Fruit fly (Drosophila melanogaster): ENCODE results near the gene snk.
A peak's percentile ranks its signal among the peaks of the same experiment; 100 is the strongest.

The snk gene

DNA sequence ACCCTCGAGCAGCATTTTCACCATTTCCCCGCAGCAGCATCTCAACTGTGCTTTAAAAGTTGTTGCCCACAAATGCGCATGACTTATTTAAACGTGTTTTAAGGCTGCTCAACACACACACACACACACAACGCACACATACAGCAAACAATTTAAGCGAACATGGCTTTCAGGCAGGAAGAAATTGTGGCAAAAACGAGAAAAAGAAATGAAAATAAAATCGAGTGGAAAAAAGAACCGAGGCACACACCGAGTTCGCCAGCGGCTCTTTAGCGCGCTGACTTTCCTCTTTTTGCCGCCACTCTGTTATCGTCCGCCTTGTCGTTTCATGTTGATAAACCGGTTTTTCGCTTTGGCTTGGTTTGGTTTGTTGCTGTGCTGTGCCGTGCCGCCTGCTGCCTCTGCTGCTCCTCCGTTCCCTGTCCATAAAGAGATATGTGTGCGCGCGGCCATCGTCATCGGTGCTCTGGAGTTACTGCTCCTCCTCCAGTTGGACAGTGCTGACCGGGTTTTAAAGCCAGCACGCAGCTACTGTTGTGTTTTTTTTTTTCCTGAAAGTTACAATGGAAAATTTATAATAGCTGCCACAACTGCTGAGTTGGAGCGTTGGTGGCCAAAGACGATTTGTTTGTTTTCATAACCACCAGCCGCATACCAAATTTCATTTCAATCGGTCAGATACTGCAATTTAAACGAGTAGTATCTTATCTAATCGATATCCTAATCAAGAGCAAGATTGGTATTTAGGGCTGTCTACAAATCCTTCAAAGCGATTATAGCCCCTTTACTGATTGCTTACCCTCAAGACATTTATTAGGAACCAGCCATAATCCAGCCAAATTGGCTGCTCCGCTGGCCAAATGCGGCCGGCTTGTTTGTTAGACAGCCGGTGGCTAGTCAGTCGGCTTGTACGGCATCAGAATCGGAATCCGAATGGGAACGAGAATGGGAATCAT, 26.5 kb downstream of the snk start:
- peak; percentile 84 for TF ChIP-seq Eip78C (GFP tag)
- TF ChIP-seq CG8119 (GFP tag; IDR thresholded peaks at IDR 0.05): peak; percentile 40; the same call in 2 of the 3 replicates
- peak; percentile 18 for TF ChIP-seq Eip93F (GFP tag; optimal IDR thresholded peaks at IDR 0.05)
- no peak for TF ChIP-seq lz (GFP tag; optimal IDR thresholded peaks at IDR 0.05)
- no peak for TF ChIP-seq Hr4 (GFP tag; optimal IDR thresholded peaks at IDR 0.05)
- no peak for TF ChIP-seq Hr38 (GFP tag; optimal IDR thresholded peaks at IDR 0.05)
- no peak for TF ChIP-seq CG11762 (GFP tag; optimal IDR thresholded peaks at IDR 0.05; ENCODE audit: insufficient read depth)
- no peak for TF ChIP-seq fd85E (GFP tag; optimal IDR thresholded peaks at IDR 0.05)
- TF ChIP-seq CG34406 (GFP tag; optimal IDR thresholded peaks at IDR 0.05): no peak
- peak; percentile 50; the same call in 1 of the 3 replicates for TF ChIP-seq CG6163 (GFP tag; IDR thresholded peaks at IDR 0.05)
- TF ChIP-seq CG8632 (GFP tag; optimal IDR thresholded peaks at IDR 0.05): no peak
- no peak for TF ChIP-seq CG6854 (GFP tag; optimal IDR thresholded peaks at IDR 0.05)
- TF ChIP-seq ss (GFP tag; optimal IDR thresholded peaks at IDR 0.05): peak; percentile 51 to 70
- TF ChIP-seq CG16779 (tag; optimal IDR thresholded peaks at IDR 0.05): peak; percentile 46
- no peak for TF ChIP-seq CG8319 (GFP tag; optimal IDR thresholded peaks at IDR 0.05)
- peak; percentile 14 for TF ChIP-seq Ets96B (tag; optimal IDR thresholded peaks at IDR 0.05)
- TF ChIP-seq acj6 (GFP tag; optimal IDR thresholded peaks at IDR 0.05): no peak
- peak; percentile 23 for TF ChIP-seq CG9139 (GFP tag; optimal IDR thresholded peaks at IDR 0.05)
- no peak for TF ChIP-seq CG31627 (GFP tag; optimal IDR thresholded peaks at IDR 0.05)
- TF ChIP-seq topi (GFP tag; optimal IDR thresholded peaks at IDR 0.05): peak; percentile 22
- TF ChIP-seq fd59A (GFP tag; optimal IDR thresholded peaks at IDR 0.05): no peak
- TF ChIP-seq spab (GFP tag; optimal IDR thresholded peaks at IDR 0.05): peak; percentile 47
- no peak for TF ChIP-seq Sox15 (GFP tag; optimal IDR thresholded peaks at IDR 0.05)
- TF ChIP-seq CG3919 (GFP tag; optimal IDR thresholded peaks at IDR 0.05): no peak
- peak; percentile 61 for TF ChIP-seq dsx (GFP tag; optimal IDR thresholded peaks at IDR 0.05; ENCODE audit: poor library complexity, severe bottlenecking)
- TF ChIP-seq CG6276 (GFP tag; optimal IDR thresholded peaks at IDR 0.05): peak; percentile 57
- no peak for TF ChIP-seq CG4318 (GFP tag; optimal IDR thresholded peaks at IDR 0.05)
- TF ChIP-seq cyc (GFP tag; optimal IDR thresholded peaks at IDR 0.05): peak; percentile 4
- TF ChIP-seq achi (GFP tag; optimal IDR thresholded peaks at IDR 0.05): no peak
- TF ChIP-seq net (GFP tag; optimal IDR thresholded peaks at IDR 0.05): peak; percentile 19
- TF ChIP-seq CG6792 (GFP tag; optimal IDR thresholded peaks at IDR 0.05): no peak
- TF ChIP-seq Met (GFP tag; optimal IDR thresholded peaks at IDR 0.05): no peak
- no peak for TF ChIP-seq CG10669 (GFP tag; optimal IDR thresholded peaks at IDR 0.05)
- TF ChIP-seq Lpt (GFP tag; optimal IDR thresholded peaks at IDR 0.05): peak; percentile 60
- peak; percentile 4 for TF ChIP-seq CG1621 (tag; optimal IDR thresholded peaks at IDR 0.05)
- no peak for TF ChIP-seq Sox102F (GFP tag; optimal IDR thresholded peaks at IDR 0.05)
- TF ChIP-seq CG3032 (tag; optimal IDR thresholded peaks at IDR 0.05): no peak
- peak; percentile 74 for TF ChIP-seq CG10631 (GFP tag; optimal IDR thresholded peaks at IDR 0.05)
- peak; percentile 72 for TF ChIP-seq vri (GFP tag; optimal IDR thresholded peaks at IDR 0.05)
- no peak for TF ChIP-seq CG11902 (GFP tag; optimal IDR thresholded peaks at IDR 0.05)
- TF ChIP-seq eg (GFP tag; IDR thresholded peaks at IDR 0.05): 0 out of 3 replicates have a peak, but pooled peaks have one; percentile 5
- no peak for TF ChIP-seq pdm3 (GFP tag; optimal IDR thresholded peaks at IDR 0.05)
- no peak for TF ChIP-seq Ets21C (GFP tag; optimal IDR thresholded peaks at IDR 0.05)
- TF ChIP-seq Eip75B (GFP tag; optimal IDR thresholded peaks at IDR 0.05): peak; percentile 17
- TF ChIP-seq dac (GFP tag; optimal IDR thresholded peaks at IDR 0.05): no peak
- peak; percentile 22 for TF ChIP-seq CG32006 (GFP tag; optimal IDR thresholded peaks at IDR 0.05)
- TF ChIP-seq esn (GFP tag; optimal IDR thresholded peaks at IDR 0.05): peak; percentile 11
- TF ChIP-seq Smox (GFP tag; optimal IDR thresholded peaks at IDR 0.05): no peak
- no peak for TF ChIP-seq CG7368 (GFP tag; optimal IDR thresholded peaks at IDR 0.05)
- peak; percentile 42 for TF ChIP-seq CG6808 (GFP tag; optimal IDR thresholded peaks at IDR 0.05)
